Fruit fly (Drosophila melanogaster): ENCODE results near the gene CG11029.

CG11029 gene

dm6 chr2L:5772262-5772661 is 26.3 kb downstream of the CG11029 start:
- no peak for TF ChIP-seq CG6854 (GFP tag; optimal IDR thresholded peaks at IDR 0.05)
- no peak for TF ChIP-seq pdm3 (GFP tag; optimal IDR thresholded peaks at IDR 0.05)
- no peak for TF ChIP-seq CG10669 (GFP tag; optimal IDR thresholded peaks at IDR 0.05)
- peak; percentile 34 for TF ChIP-seq Eip78C (GFP tag)
- TF ChIP-seq fd85E (GFP tag; optimal IDR thresholded peaks at IDR 0.05), result no peak
- TF ChIP-seq CG15336 (GFP tag; IDR thresholded peaks at IDR 0.05), result no peak

- peak; percentile 28 for TF ChIP-seq topi (GFP tag; optimal IDR thresholded peaks at IDR 0.05)
- TF ChIP-seq CG8119 (GFP tag; IDR thresholded peaks at IDR 0.05), result no peak
- peak; percentile 32 for TF ChIP-seq esn (GFP tag; optimal IDR thresholded peaks at IDR 0.05)
- TF ChIP-seq dac (GFP tag; optimal IDR thresholded peaks at IDR 0.05), result no peak
- TF ChIP-seq CG11294 (GFP tag; IDR thresholded peaks at IDR 0.05), result no peak
- TF ChIP-seq vri (GFP tag; optimal IDR thresholded peaks at IDR 0.05), result no peak
- TF ChIP-seq fd85E (GFP tag; optimal IDR thresholded peaks at IDR 0.05), result no peak
- no peak for TF ChIP-seq Eip93F (GFP tag; optimal IDR thresholded peaks at IDR 0.05)
- peak; percentile 7 for TF ChIP-seq lz (GFP tag; optimal IDR thresholded peaks at IDR 0.05)
- TF ChIP-seq CG1621 (tag; optimal IDR thresholded peaks at IDR 0.05), result peak; percentile 6
- no peak for TF ChIP-seq CG8319 (GFP tag; optimal IDR thresholded peaks at IDR 0.05)
- TF ChIP-seq net (GFP tag; optimal IDR thresholded peaks at IDR 0.05), result peak; percentile 29
- peak in 1 of 2 experiments; percentile 21 for TF ChIP-seq salr (GFP tag; optimal IDR thresholded peaks at IDR 0.05)
- no peak for TF ChIP-seq svp (GFP tag)
- TF ChIP-seq CG3919 (GFP tag; optimal IDR thresholded peaks at IDR 0.05), result peak; percentile 16
- TF ChIP-seq CG31627 (GFP tag; optimal IDR thresholded peaks at IDR 0.05), result peak; percentile 14
- peak; percentile 12 for TF ChIP-seq spab (GFP tag; optimal IDR thresholded peaks at IDR 0.05)
- TF ChIP-seq OdsH (GFP tag; optimal IDR thresholded peaks at IDR 0.05), result peak; percentile 23
- TF ChIP-seq CG8632 (GFP tag; optimal IDR thresholded peaks at IDR 0.05), result no peak
- no peak for TF ChIP-seq CG6808 (GFP tag; optimal IDR thresholded peaks at IDR 0.05)
- TF ChIP-seq CG6163 (GFP tag; IDR thresholded peaks at IDR 0.05), result no peak
- TF ChIP-seq Lpt (GFP tag; optimal IDR thresholded peaks at IDR 0.05), result no peak
- TF ChIP-seq CG4318 (GFP tag; optimal IDR thresholded peaks at IDR 0.05), result no peak
- no peak for TF ChIP-seq fkh (GFP tag; optimal IDR thresholded peaks at IDR 0.05)
- TF ChIP-seq Ets21C (GFP tag; optimal IDR thresholded peaks at IDR 0.05), result no peak
- no peak for TF ChIP-seq Blimp-1 (GFP tag; optimal IDR thresholded peaks at IDR 0.05)
- TF ChIP-seq CG32006 (GFP tag; optimal IDR thresholded peaks at IDR 0.05), result no peak
- peak; percentile 21 for TF ChIP-seq CG6792 (GFP tag; optimal IDR thresholded peaks at IDR 0.05)
- peak; percentile 41 for TF ChIP-seq CG10669 (GFP tag; optimal IDR thresholded peaks at IDR 0.05)
- TF ChIP-seq Sox14 (GFP tag; optimal IDR thresholded peaks at IDR 0.05), result peak; percentile 23
- no peak for TF ChIP-seq eg (GFP tag; IDR thresholded peaks at IDR 0.05)
- TF ChIP-seq Met (GFP tag; optimal IDR thresholded peaks at IDR 0.05), result peak; percentile 8
- no peak for TF ChIP-seq CG7368 (GFP tag; optimal IDR thresholded peaks at IDR 0.05)
- peak; percentile 60 for TF ChIP-seq Eip78C (GFP tag)
- no peak for TF ChIP-seq Hr38 (GFP tag; optimal IDR thresholded peaks at IDR 0.05)
- TF ChIP-seq CG16779 (tag; optimal IDR thresholded peaks at IDR 0.05), result no peak
- TF ChIP-seq CG9139 (GFP tag; optimal IDR thresholded peaks at IDR 0.05), result no peak
- no peak for TF ChIP-seq CG3032 (tag; optimal IDR thresholded peaks at IDR 0.05)
- TF ChIP-seq Sox15 (GFP tag; optimal IDR thresholded peaks at IDR 0.05), result no peak
- TF ChIP-seq CG6276 (GFP tag; optimal IDR thresholded peaks at IDR 0.05), result no peak
- TF ChIP-seq Eip75B (GFP tag; optimal IDR thresholded peaks at IDR 0.05), result peak; percentile 27
- no peak for TF ChIP-seq CG11902 (GFP tag; optimal IDR thresholded peaks at IDR 0.05)
- no peak for TF ChIP-seq CG34406 (GFP tag; optimal IDR thresholded peaks at IDR 0.05)
- TF ChIP-seq fd59A (GFP tag; optimal IDR thresholded peaks at IDR 0.05), result no peak
- no peak for TF ChIP-seq CG11762 (GFP tag; optimal IDR thresholded peaks at IDR 0.05; ENCODE audit: insufficient read depth)
- peak; percentile 20 for TF ChIP-seq acj6 (GFP tag; optimal IDR thresholded peaks at IDR 0.05)
- TF ChIP-seq pdm3 (GFP tag; optimal IDR thresholded peaks at IDR 0.05), result peak; percentile 21
- TF ChIP-seq ss (GFP tag; optimal IDR thresholded peaks at IDR 0.05), result peak in 1 of 2 experiments; percentile 29
- TF ChIP-seq Hr39 (GFP tag; optimal IDR thresholded peaks at IDR 0.05), result peak; percentile 32
Observed at dm6 chr2L:5778157-5778556, 32.2 kb downstream of the CG11029 start.
